Worm (Caenorhabditis elegans) whole organism, midembryonic: ENCODE results near the gene clh-5.

ENCODE experiments used
- T22C8.4 ChIP-seq: fragments of 200-800 bp; sonication (Bioruptor generic); IDR thresholded peaks from 2 replicates; pipeline ENCODE4 v1.3.6; 2022; ENCODE audit warnings: missing genetic modification characterization, missing compliant biosample characterization
- cog-1 ChIP-seq: sonication (generic microtip); optimal IDR thresholded peaks from 2 replicates; lab custom pipeline; 2016; ENCODE audit warnings: missing genetic modification characterization, missing compliant biosample characterization
- flt-1 ChIP-seq: fragments of 200-800 bp; sonication (Bioruptor generic); IDR thresholded peaks from 2 replicates; pipeline ENCODE4 v1.3.6; 2022; ENCODE audit warnings: missing genetic modification characterization, missing compliant biosample characterization
- med-1 ChIP-seq: sonication (generic microtip); optimal IDR thresholded peaks from 2 replicates; lab custom pipeline; 2017; ENCODE audit warnings: missing genetic modification characterization, mild to moderate bottlenecking, missing compliant biosample characterization, antibody characterized with exemption, missing genetic modification reagents; ENCODE audit not compliant: insufficient read depth
- tab-1 ChIP-seq: fragments of 200-800 bp; sonication (Bioruptor generic); IDR thresholded peaks from 2 replicates; pipeline ENCODE4 v1.3.6; 2022; ENCODE audit warnings: missing genetic modification characterization, missing compliant biosample characterization
- ztf-23 ChIP-seq: fragments of 200-800 bp; sonication (Bioruptor generic); IDR thresholded peaks from 2 replicates; pipeline ENCODE4 v1.3.6; 2022; ENCODE audit warnings: missing genetic modification reagents, missing genetic modification characterization, missing compliant biosample characterization
- ztf-29 ChIP-seq: fragments of 200-800 bp; sonication (Bioruptor generic); IDR thresholded peaks from 2 replicates; pipeline ENCODE4 v1.3.6; 2022; ENCODE audit warnings: missing genetic modification reagents, missing genetic modification characterization, missing compliant biosample characterization

- TF ChIP-seq ztf-29 (GFP tag; lab: Robert Waterston, UW) (no peak), T22C8.4 (GFP tag; lab: Robert Waterston, UW) (no peak), flt-1 (GFP tag; lab: Robert Waterston, UW) (no peak), cog-1 (tag; lab: Kevin White, UChicago) (no peak), tab-1 (no peak), med-1 (GFP tag; lab: Kevin White, UChicago) (no peak), ztf-23 (GFP tag; lab: Robert Waterston, UW) (no peak)
Measured at ce11 chrII:9114972-9115371, 16.6 kb upstream of the clh-5 start.
